Worm (Caenorhabditis elegans) whole organism, L1 larva: ENCODE results near the gene K11E4.6.

ENCODE experiments used
- blmp-1 ChIP-seq: fragments of 150-350 bp; optimal IDR thresholded peaks from 2 replicates; lab custom pipeline; 2014; ENCODE audit warnings: missing biosample characterization, missing genetic modification characterization
- ceh-63 ChIP-seq: fragments of 200-800 bp; sonication (Bioruptor generic); optimal IDR thresholded peaks from 2 replicates; lab custom pipeline; 2018; ENCODE audit warnings: mild to moderate bottlenecking, missing genetic modification characterization, missing compliant biosample characterization
- irx-1 ChIP-seq: sonication (generic microtip); optimal IDR thresholded peaks from 2 replicates; lab custom pipeline; 2016; ENCODE audit warnings: missing genetic modification characterization, missing compliant biosample characterization
- lin-15B ChIP-seq: fragments of 150-350 bp; sonication (generic microtip); optimal IDR thresholded peaks from 3 replicates; lab custom pipeline; 2014; ENCODE audit warnings: missing biosample characterization, missing genetic modification characterization
- lir-3 ChIP-seq: sonication (generic microtip); optimal IDR thresholded peaks from 2 replicates; lab custom pipeline; 2016; ENCODE audit warnings: mild to moderate bottlenecking, missing genetic modification characterization, moderate library complexity, missing compliant biosample characterization; ENCODE audit not compliant: poor library complexity
- mef-2 ChIP-seq: fragments of 150-350 bp; optimal IDR thresholded peaks from 2 replicates; lab custom pipeline; 2014; ENCODE audit warnings: missing biosample characterization, missing genetic modification characterization
- pqm-1 ChIP-seq: sonication (generic microtip); optimal IDR thresholded peaks from 3 replicates; lab custom pipeline; 2017; ENCODE audit warnings: missing biosample characterization, missing genetic modification characterization
- rnt-1 ChIP-seq: sonication (generic microtip); optimal IDR thresholded peaks from 2 replicates; lab custom pipeline; 2016; ENCODE audit warnings: mild to moderate bottlenecking, missing genetic modification characterization, moderate library complexity, missing compliant biosample characterization
- snpc-4 ChIP-seq: fragments of 150-350 bp; optimal IDR thresholded peaks from 2 replicates; lab custom pipeline; 2014; ENCODE audit warnings: missing biosample characterization, missing genetic modification characterization
- unc-130 ChIP-seq: fragments of 150-350 bp; optimal IDR thresholded peaks from 2 replicates; lab custom pipeline; 2017; ENCODE audit warnings: missing biosample characterization, missing genetic modification characterization, inconsistent platforms
- unc-30 ChIP-seq: sonication (generic microtip); optimal IDR thresholded peaks from 2 replicates; lab custom pipeline; 2017; ENCODE audit warnings: missing biosample characterization, missing genetic modification characterization
- vab-15 ChIP-seq: sonication (generic microtip); optimal IDR thresholded peaks from 2 replicates; lab custom pipeline; 2017; ENCODE audit warnings: missing genotype, mild to moderate bottlenecking, missing genetic modification characterization, missing compliant biosample characterization
- zag-1 ChIP-seq: fragments of 150-350 bp; optimal IDR thresholded peaks from 2 replicates; lab custom pipeline; 2014; ENCODE audit warnings: missing biosample characterization, missing genetic modification characterization

DNA sequence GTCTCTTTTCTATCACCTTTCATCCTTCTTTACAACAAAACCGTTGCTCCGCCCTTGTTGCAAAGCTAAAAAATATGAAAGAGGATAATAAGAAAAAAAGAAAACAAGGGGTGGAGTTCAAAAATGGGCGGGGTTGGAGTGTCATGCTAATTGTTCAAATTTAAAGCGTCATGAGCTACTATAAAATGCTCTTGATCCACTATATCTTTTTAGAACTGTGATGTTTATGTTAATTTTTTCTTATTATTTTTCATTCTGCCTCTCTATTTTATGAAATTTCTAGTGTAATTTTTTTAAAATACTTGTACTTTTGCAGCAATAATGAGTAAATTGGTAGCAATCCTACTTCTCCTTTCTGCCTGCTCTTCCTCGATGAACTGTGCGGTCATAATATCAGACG, 17.9 kb upstream of the K11E4.6 start, which contains the start of gene K02D3.1:
- TF ChIP-seq mef-2 (tag; lab: Kevin White, UChicago): no peak
- no peak for TF ChIP-seq irx-1
- TF ChIP-seq unc-30 (tag; lab: Kevin White, UChicago): no peak
- TF ChIP-seq pqm-1: no peak
- TF ChIP-seq blmp-1 (tag; lab: Kevin White, UChicago): no peak
- TF ChIP-seq snpc-4: no peak
- TF ChIP-seq lir-3: no peak
- TF ChIP-seq lin-15B (tag; lab: Kevin White, UChicago): no peak
- TF ChIP-seq rnt-1 (tag; lab: Kevin White, UChicago): no peak
- TF ChIP-seq ceh-63 (GFP tag; lab: Kevin White, UChicago): no peak
- no peak for TF ChIP-seq vab-15
- TF ChIP-seq unc-130 (tag; lab: Kevin White, UChicago): no peak
- TF ChIP-seq zag-1: no peak
